Worm (Caenorhabditis elegans) whole organism, L4 larva: ENCODE measurements around the gene C52E2.4.

ENCODE experiments used
- aly-2 ChIP-seq: sonication (generic microtip); optimal IDR thresholded peaks from 2 replicates; lab custom pipeline; 2018; ENCODE audit warnings: missing biosample characterization, missing genetic modification characterization
- fos-1 ChIP-seq: fragments of 150-350 bp; optimal IDR thresholded peaks from 2 replicates; lab custom pipeline; 2014; ENCODE audit warnings: missing biosample characterization, missing genetic modification characterization
- nhr-77 ChIP-seq: fragments of 150-350 bp; optimal IDR thresholded peaks from 2 replicates; lab custom pipeline; 2014; ENCODE audit warnings: missing biosample characterization, missing genetic modification characterization
- pqm-1 ChIP-seq: sonication (generic microtip); optimal IDR thresholded peaks from 2 replicates; lab custom pipeline; 2017; ENCODE audit warnings: missing biosample characterization, missing genetic modification characterization
- skn-1 ChIP-seq: fragments of 150-350 bp; optimal IDR thresholded peaks from 2 replicates; lab custom pipeline; 2014; ENCODE audit warnings: missing biosample characterization, missing genetic modification characterization
- ztf-11 ChIP-seq: fragments of 150-350 bp; optimal IDR thresholded peaks from 2 replicates; lab custom pipeline; 2014; ENCODE audit warnings: missing biosample characterization, missing genetic modification characterization

ce11 chrII:1816053-1816452 is 26.9 kb upstream of the C52E2.4 start:
- TF ChIP-seq aly-2: no peak
- no peak for TF ChIP-seq fos-1 (tag; lab: Kevin White, UChicago)
- no peak for TF ChIP-seq skn-1 (tag; lab: Kevin White, UChicago)
- TF ChIP-seq pqm-1 (tag; lab: Kevin White, UChicago): no peak
- no peak for TF ChIP-seq ztf-11 (tag; lab: Kevin White, UChicago)
- TF ChIP-seq nhr-77 (tag; lab: Kevin White, UChicago): no peak
